Worm (Caenorhabditis elegans): ENCODE results near the gene T19D12.5.

- no peak for TF ChIP-seq gei-17 (GFP tag; optimal IDR thresholded peaks at IDR 0.05)
- TF ChIP-seq ekl-4 (GFP tag; IDR thresholded peaks at IDR 0.05) = no peak
- no peak for TF ChIP-seq ztf-6 (GFP tag; IDR thresholded peaks at IDR 0.05)
- no peak for TF ChIP-seq hmg-20 (GFP tag; IDR thresholded peaks at IDR 0.05)
- no peak for TF ChIP-seq tbx-9 (tag; optimal IDR thresholded peaks at IDR 0.05; ENCODE audit: borderline replicate concordance)
- TF ChIP-seq F22D6.2 (tag; optimal IDR thresholded peaks at IDR 0.05) = no peak
Measured at ce11 chrII:6649026-6649425, 13.0 kb upstream of the T19D12.5 start, which contains the start of gene oig-8.

Data from whole organism, young adult.